Worm (Caenorhabditis elegans) whole organism, L3 larva: ENCODE results near the gene col-139.

Experiments used
- mml-1 ChIP-seq: fragments of 150-350 bp; sonication (generic microtip); optimal IDR thresholded peaks from 3 replicates; lab custom pipeline; 2014; ENCODE audit warnings: missing biosample characterization, missing genetic modification characterization
- nhr-12 ChIP-seq: fragments of 150-350 bp; optimal IDR thresholded peaks from 2 replicates; lab custom pipeline; 2014; ENCODE audit warnings: missing biosample characterization, missing genetic modification characterization
- nhr-77 ChIP-seq: fragments of 150-350 bp; optimal IDR thresholded peaks from 2 replicates; lab custom pipeline; 2014; ENCODE audit warnings: missing biosample characterization, missing genetic modification characterization

The col-139 gene

DNA sequence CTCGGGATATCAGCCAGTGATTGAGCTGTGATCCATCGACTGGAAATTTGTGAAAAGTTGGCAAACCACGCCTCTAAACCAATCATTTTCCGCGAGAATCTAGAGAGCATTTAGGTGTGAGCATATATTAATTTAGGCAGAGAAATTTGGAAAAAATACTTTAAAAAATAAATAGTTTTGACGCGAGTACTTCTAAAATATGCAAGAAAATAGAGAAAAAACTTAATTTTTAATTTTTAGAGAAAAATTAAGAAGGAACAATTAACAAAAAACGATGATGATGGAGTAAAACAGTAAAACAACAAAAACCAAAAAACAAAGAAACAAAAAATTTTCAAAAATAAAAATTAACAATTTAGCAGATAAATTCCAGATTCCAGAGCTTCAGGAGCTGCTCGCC lies 46.9 kb downstream of the col-139 start, which contains the start of gene txt-6:
TSS of gene txt-6 (minus strand) at position 101 of the 400 bp plus-strand sequence.
- TF ChIP-seq nhr-12 (tag; lab: Kevin White, UChicago) (no peak), nhr-77 (tag; lab: Kevin White, UChicago) (no peak), mml-1 (no peak)
